Worm (Caenorhabditis elegans) whole organism, late embryonic: ENCODE results near the gene srh-182.

Source experiments
- Y22D7AL.16 ChIP-seq: sonication (generic microtip); optimal IDR thresholded peaks from 2 replicates; lab custom pipeline; 2016; ENCODE audit warnings: missing genetic modification characterization, missing compliant biosample characterization
- ama-1 ChIP-seq: fragments of 150-350 bp; optimal IDR thresholded peaks from 2 replicates; lab custom pipeline; 2014
- ceh-9 ChIP-seq: sonication (generic microtip); optimal IDR thresholded peaks from 2 replicates; lab custom pipeline; 2016; ENCODE audit warnings: mild to moderate bottlenecking, missing genetic modification characterization, inconsistent platforms, missing compliant biosample characterization
- che-1 ChIP-seq: sonication (generic microtip); optimal IDR thresholded peaks from 2 replicates; lab custom pipeline; 2016; ENCODE audit warnings: mild to moderate bottlenecking, missing genetic modification characterization, missing compliant biosample characterization
- pat-9 ChIP-seq: fragments of 200-800 bp; sonication (Bioruptor generic); optimal IDR thresholded peaks from 2 replicates; lab custom pipeline; 2018; ENCODE audit warnings: mild to moderate bottlenecking, missing genetic modification characterization, moderate library complexity, missing compliant biosample characterization
- pha-2 ChIP-seq: sonication (generic microtip); optimal IDR thresholded peaks from 2 replicates; lab custom pipeline; 2017; ENCODE audit warnings: mild to moderate bottlenecking, missing genetic modification characterization, missing compliant biosample characterization
- unc-55 ChIP-seq: sonication (generic microtip); optimal IDR thresholded peaks from 2 replicates; lab custom pipeline; 2017; ENCODE audit warnings: missing biosample characterization, missing genetic modification reagents, missing genetic modification characterization

- TF ChIP-seq unc-55 (no peak), pha-2 (no peak), Y22D7AL.16 (tag; lab: Kevin White, UChicago) (no peak), che-1 (tag; lab: Kevin White, UChicago) (no peak), ceh-9 (tag; lab: Kevin White, UChicago) (no peak), pat-9 (no peak), ama-1 (lab: Kevin White, UChicago) (no peak)
Observed at ce11 chrV:18456574-18456973, 16.7 kb downstream of the srh-182 start, which contains the start of gene ZK228.10.
